Fruit fly (Drosophila melanogaster): ENCODE data around the gene mRpL13.

DNA sequence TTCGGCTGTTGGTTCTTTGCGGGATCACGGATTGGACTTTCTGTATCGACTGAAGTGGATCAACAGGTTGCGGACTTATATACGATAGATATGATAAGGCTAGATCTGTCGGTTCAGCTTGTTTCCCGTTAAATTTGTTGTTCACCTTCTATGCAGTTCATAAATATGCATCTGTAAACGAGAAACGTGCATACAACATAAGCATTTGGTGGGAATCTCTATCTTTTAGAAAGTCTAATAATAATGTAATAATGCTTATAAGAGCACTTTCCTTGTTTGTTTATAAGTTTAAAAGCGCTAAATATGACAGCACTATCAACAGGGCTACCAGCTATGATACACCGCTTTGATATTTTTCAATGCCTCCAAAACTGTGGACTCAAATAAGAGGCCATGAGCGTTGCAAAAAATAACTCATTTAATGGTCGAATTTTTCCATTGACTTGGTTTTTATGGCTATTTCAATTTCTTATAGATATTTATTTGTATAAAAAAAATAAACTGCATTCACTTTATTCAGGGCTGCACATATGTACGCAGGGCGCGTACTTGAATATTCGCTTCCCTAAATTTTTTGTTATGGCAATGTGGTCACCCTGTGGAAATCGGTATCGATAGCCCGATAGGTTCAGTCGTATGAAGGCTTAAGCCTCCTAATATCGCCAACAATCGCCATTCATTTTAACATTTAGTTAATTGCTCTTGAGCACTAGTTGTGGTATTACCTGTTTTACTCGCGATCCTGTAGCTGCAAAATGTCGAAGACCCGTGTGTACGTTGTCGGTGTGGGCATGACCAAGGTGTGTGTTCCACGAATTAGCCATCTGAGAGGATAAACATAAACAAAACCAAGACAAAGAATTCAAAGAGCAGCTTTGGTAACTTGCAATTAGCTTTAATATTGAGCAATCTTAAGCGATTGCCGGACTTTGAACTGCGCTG lies 28.2 kb downstream of the mRpL13 start, which contains the start of the genes CG17597 and ScpX:
- TF ChIP-seq psq (optimal IDR thresholded peaks at IDR 0.05) = no peak
- TF ChIP-seq h (optimal IDR thresholded peaks at IDR 0.05) = no peak
- TF ChIP-seq ttk (optimal IDR thresholded peaks at IDR 0.05) = no peak
- TF ChIP-seq Myc (optimal IDR thresholded peaks at IDR 0.05) = no peak
- TF ChIP-seq insv (optimal IDR thresholded peaks at IDR 0.05) = no peak

All from Kc167 (cell line).